Worm (Caenorhabditis elegans): ENCODE results near the gene F49H12.3.

The F49H12.3 gene

ce11 chrX:2084019-2084418, at the start of gene F49H12.3:
Gene F49H12.3, plus strand, starts transcription at chrX:2084375.
- TF ChIP-seq egl-27 (tag; optimal IDR thresholded peaks at IDR 0.05), result no peak
- no peak for TF ChIP-seq nhr-28 (tag; optimal IDR thresholded peaks at IDR 0.05)
- no peak for TF ChIP-seq nhr-84 (tag; optimal IDR thresholded peaks at IDR 0.05)
- peak; percentile 28 for TF ChIP-seq nhr-47 (tag; optimal IDR thresholded peaks at IDR 0.05)
- TF ChIP-seq lin-14 (GFP tag; optimal IDR thresholded peaks at IDR 0.05), result peak; percentile 43
- no peak for TF ChIP-seq C04F5.9 (tag; optimal IDR thresholded peaks at IDR 0.05)
- no peak for TF ChIP-seq rnt-1 (tag; optimal IDR thresholded peaks at IDR 0.05)
- peak; percentile 39 for TF ChIP-seq dsc-1 (tag; optimal IDR thresholded peaks at IDR 0.05)
- TF ChIP-seq fkh-8 (tag; optimal IDR thresholded peaks at IDR 0.05), result peak; percentile 67
- no peak for TF ChIP-seq hlh-17 (GFP tag; optimal IDR thresholded peaks at IDR 0.05; ENCODE audit: borderline replicate concordance)
- TF ChIP-seq ces-1 (GFP tag; optimal IDR thresholded peaks at IDR 0.05), result no peak
- TF ChIP-seq fkh-4 (tag; optimal IDR thresholded peaks at IDR 0.05; ENCODE audit: borderline replicate concordance), result no peak
- no peak for TF ChIP-seq ceh-63 (GFP tag; optimal IDR thresholded peaks at IDR 0.05)
- TF ChIP-seq nhr-71 (tag; optimal IDR thresholded peaks at IDR 0.05), result peak; percentile 45
- no peak for TF ChIP-seq mef-2 (tag; optimal IDR thresholded peaks at IDR 0.05)
- TF ChIP-seq unc-86 (tag; optimal IDR thresholded peaks at IDR 0.05), result peak; percentile 49
- no peak for TF ChIP-seq lsy-2 (tag; optimal IDR thresholded peaks at IDR 0.05)
- no peak for TF ChIP-seq zag-1 (tag; optimal IDR thresholded peaks at IDR 0.05)

- TF ChIP-seq nhr-28 (tag; optimal IDR thresholded peaks at IDR 0.05), result no peak
- TF ChIP-seq efl-1 (optimal IDR thresholded peaks at IDR 0.05), result no peak
- TF ChIP-seq efl-1 (GFP tag; optimal IDR thresholded peaks at IDR 0.05 in 1 of 2), result peak in 1 of 2 experiments; percentile 26
These were observed 49.0 kb upstream of the F49H12.3 start, which contains the start of gene ergi-1 for ce11 chrX:2035172-2035571. Gene ergi-1, minus strand, starts transcription at chrX:2035272.

ce11 chrX:2039358-2039757, 44.8 kb upstream of the F49H12.3 start, which contains the start of gene smex-2:
Gene smex-2, minus strand, starts transcription at chrX:2039458.
- TF ChIP-seq fos-1 (tag; optimal IDR thresholded peaks at IDR 0.05) (no peak), nhr-84 (tag; optimal IDR thresholded peaks at IDR 0.05) (no peak), tbx-2 (tag; optimal IDR thresholded peaks at IDR 0.05) (no peak), elt-3 (tag; optimal IDR thresholded peaks at IDR 0.05) (no peak), fkh-4 (tag; optimal IDR thresholded peaks at IDR 0.05; ENCODE audit: borderline replicate concordance) (no peak), lir-3 (tag; optimal IDR thresholded peaks at IDR 0.05; ENCODE audit: poor library complexity) (no peak), unc-98 (GFP tag; IDR thresholded peaks at IDR 0.05) (no peak), nhr-90 (tag; optimal IDR thresholded peaks at IDR 0.05; ENCODE audit: poor library complexity) (no peak), nhr-77 (tag; optimal IDR thresholded peaks at IDR 0.05) (no peak), ceh-63 (GFP tag; optimal IDR thresholded peaks at IDR 0.05) (no peak), efl-3 (GFP tag; optimal IDR thresholded peaks at IDR 0.05) (no peak), ztf-11 (tag; optimal IDR thresholded peaks at IDR 0.05) (no peak), nhr-11 (tag; optimal IDR thresholded peaks at IDR 0.05) (no peak), nhr-85 (tag) (no peak), lin-39 (tag; optimal IDR thresholded peaks at IDR 0.05) (no peak), nhr-71 (tag; optimal IDR thresholded peaks at IDR 0.05) (no peak)

ce11 chrX:2040877-2041276, 43.3 kb upstream of the F49H12.3 start:
- no peak for TF ChIP-seq ztf-4 (tag; optimal IDR thresholded peaks at IDR 0.05)
- TF ChIP-seq unc-130 (tag; optimal IDR thresholded peaks at IDR 0.05), result no peak
- peak; percentile 84 for TF ChIP-seq blmp-1 (tag; optimal IDR thresholded peaks at IDR 0.05)
- TF ChIP-seq nhr-76 (tag; optimal IDR thresholded peaks at IDR 0.05), result no peak
- no peak for TF ChIP-seq lsy-2 (tag; optimal IDR thresholded peaks at IDR 0.05)
- no peak for TF ChIP-seq unc-98 (GFP tag; IDR thresholded peaks at IDR 0.05)
- no peak for TF ChIP-seq nhr-28 (tag; optimal IDR thresholded peaks at IDR 0.05)
- TF ChIP-seq nhr-85 (tag), result peak; percentile 46
- no peak for TF ChIP-seq ceh-82 (tag; optimal IDR thresholded peaks at IDR 0.05)
- no peak for TF ChIP-seq ama-1 (optimal IDR thresholded peaks at IDR 0.05)
- TF ChIP-seq mep-1 (tag; optimal IDR thresholded peaks at IDR 0.05), result no peak
